Fruit fly (Drosophila melanogaster): ENCODE measurements around the gene Fum2.

Gene Fum2

dm6 chrX:6726758-6727490 is 45.4 kb downstream of the Fum2 start (continued):
- TF ChIP-seq amos (GFP tag; IDR thresholded peaks at IDR 0.05; ENCODE audit: partially characterized antibody) (0 out of 2 replicates have a peak, but pooled peaks have one; percentile 11), CG3995 (GFP tag; optimal IDR thresholded peaks at IDR 0.05) (peak; percentile 20), Dp (GFP tag; optimal IDR thresholded peaks at IDR 0.05) (peak; percentile 46), E2f2 (GFP tag; IDR thresholded peaks at IDR 0.05) (peak; percentile 63), bab2 (GFP tag; optimal IDR thresholded peaks at IDR 0.05) (no peak), CG13296 (GFP tag; optimal IDR thresholded peaks at IDR 0.05) (no peak), CHES-1-like (GFP tag; optimal IDR thresholded peaks at IDR 0.05) (no peak), mirr (GFP tag; optimal IDR thresholded peaks at IDR 0.05) (no peak), pfk (GFP tag; optimal IDR thresholded peaks at IDR 0.05) (peak; percentile 93)

dm6 chrX:6728597-6729158 is 47.1 kb downstream of the Fum2 start:
- TF ChIP-seq D19A (tag; optimal IDR thresholded peaks at IDR 0.05) (no peak), phol (tag; optimal IDR thresholded peaks at IDR 0.05) (no peak), CG32532 (GFP tag; IDR thresholded peaks at IDR 0.05) (no peak), CG30431 (GFP tag; optimal IDR thresholded peaks at IDR 0.05) (no peak), crc (GFP tag; optimal IDR thresholded peaks at IDR 0.05) (no peak), tll (GFP tag; optimal IDR thresholded peaks at IDR 0.05) (peak; percentile 13 to 27), stwl (tag; optimal IDR thresholded peaks at IDR 0.05) (peak; percentile 18), CG6791 (GFP tag; IDR thresholded peaks at IDR 0.05; ENCODE audit: partially characterized antibody) (peak; percentile 80), CG3995 (GFP tag; optimal IDR thresholded peaks at IDR 0.05) (no peak), CG34422 (GFP tag; IDR thresholded peaks at IDR 0.05) (no peak), maf-S (GFP tag; optimal IDR thresholded peaks at IDR 0.05) (no peak), usp (GFP tag; optimal IDR thresholded peaks at IDR 0.05) (no peak), CG10959 (GFP tag; IDR thresholded peaks at IDR 0.05) (no peak), CG10565 (GFP tag; optimal IDR thresholded peaks at IDR 0.05) (no peak), CG3407 (GFP tag; optimal IDR thresholded peaks at IDR 0.05) (no peak), CG13894 (tag; optimal IDR thresholded peaks at IDR 0.05) (peak; percentile 25), jing (GFP tag; optimal IDR thresholded peaks at IDR 0.05) (no peak), sens (GFP tag) (peak; percentile 42), Fer1 (GFP tag; optimal IDR thresholded peaks at IDR 0.05) (no peak), wor (GFP tag; IDR thresholded peaks at IDR 0.05) (0 out of 2 replicates have a peak, but pooled peaks have one; percentile 13), Ada2b (GFP tag; IDR thresholded peaks at IDR 0.05) (no peak), CG18764 (GFP tag; optimal IDR thresholded peaks at IDR 0.05) (no peak), chm (GFP tag; IDR thresholded peaks at IDR 0.05) (no peak), zfh1 (GFP tag; IDR thresholded peaks at IDR 0.05) (no peak), Med (GFP tag) (peak; percentile 50), trem (tag; optimal IDR thresholded peaks at IDR 0.05) (no peak), Usf (GFP tag; optimal IDR thresholded peaks at IDR 0.05) (no peak), HLHmδ (GFP tag; optimal IDR thresholded peaks at IDR 0.05) (no peak), kni (GFP tag; optimal IDR thresholded peaks at IDR 0.05) (no peak), hth (optimal IDR thresholded peaks at IDR 0.05) (no peak), crp (GFP tag; optimal IDR thresholded peaks at IDR 0.05) (no peak), CG9876 (GFP tag; optimal IDR thresholded peaks at IDR 0.05) (no peak), CTCF (GFP tag; optimal IDR thresholded peaks at IDR 0.05) (peak; percentile 61), Sin3A (optimal IDR thresholded peaks at IDR 0.05) (no peak), nerfin-1 (tag; optimal IDR thresholded peaks at IDR 0.05) (no peak), CG11085 (GFP tag; IDR thresholded peaks at IDR 0.05) (no peak), Rfx (GFP tag; IDR thresholded peaks at IDR 0.05) (no peak), Fer3 (tag; optimal IDR thresholded peaks at IDR 0.05) (no peak), Ssrp (tag; optimal IDR thresholded peaks at IDR 0.05) (no peak), CG32767 (GFP tag; IDR thresholded peaks at IDR 0.05) (no peak), sqz (GFP tag; optimal IDR thresholded peaks at IDR 0.05) (no peak)
